Worm (Caenorhabditis elegans): ENCODE measurements around the gene C34E11.4.

DNA sequence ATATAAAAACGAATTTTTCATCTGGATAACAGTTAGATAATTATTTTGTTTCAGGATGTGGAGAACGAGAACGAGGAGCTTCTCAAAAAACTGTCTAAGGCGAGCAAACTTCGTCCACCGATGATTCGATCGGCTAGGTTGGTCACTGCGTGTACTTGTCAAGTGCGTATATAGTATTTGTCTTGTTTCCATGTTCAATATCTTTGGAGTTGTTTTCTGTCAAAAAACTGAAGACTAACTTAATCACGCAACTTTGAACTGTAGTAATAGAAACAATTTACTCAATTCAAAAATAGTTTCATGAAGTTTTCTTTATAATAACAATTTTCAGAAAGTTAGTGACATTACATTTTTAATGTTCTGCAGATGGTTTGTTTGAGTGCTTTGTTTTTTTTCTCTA is 24.7 kb downstream of the C34E11.4 start:
- TF ChIP-seq ama-1 (optimal IDR thresholded peaks at IDR 0.05) (no peak), mdl-1 (tag; optimal IDR thresholded peaks at IDR 0.05) (no peak), C34F6.9 (tag; optimal IDR thresholded peaks at IDR 0.05) (no peak), fos-1 (tag; optimal IDR thresholded peaks at IDR 0.05) (no peak), skn-1 (tag; optimal IDR thresholded peaks at IDR 0.05) (no peak)

All from whole organism, L2 larva.